Worm (Caenorhabditis elegans): Measurements from ENCODE around the gene B0416.11.

B0416.11 gene

ce11 chrX:9283026-9283425 is at the start of gene B0416.11:
Gene B0416.11, minus strand, starts transcription at chrX:9283126.
- TF ChIP-seq dao-5 (tag; optimal IDR thresholded peaks at IDR 0.05) (no peak), him-1 (tag; optimal IDR thresholded peaks at IDR 0.05) (no peak), W03F9.2 (tag; optimal IDR thresholded peaks at IDR 0.05) (no peak)

DNA sequence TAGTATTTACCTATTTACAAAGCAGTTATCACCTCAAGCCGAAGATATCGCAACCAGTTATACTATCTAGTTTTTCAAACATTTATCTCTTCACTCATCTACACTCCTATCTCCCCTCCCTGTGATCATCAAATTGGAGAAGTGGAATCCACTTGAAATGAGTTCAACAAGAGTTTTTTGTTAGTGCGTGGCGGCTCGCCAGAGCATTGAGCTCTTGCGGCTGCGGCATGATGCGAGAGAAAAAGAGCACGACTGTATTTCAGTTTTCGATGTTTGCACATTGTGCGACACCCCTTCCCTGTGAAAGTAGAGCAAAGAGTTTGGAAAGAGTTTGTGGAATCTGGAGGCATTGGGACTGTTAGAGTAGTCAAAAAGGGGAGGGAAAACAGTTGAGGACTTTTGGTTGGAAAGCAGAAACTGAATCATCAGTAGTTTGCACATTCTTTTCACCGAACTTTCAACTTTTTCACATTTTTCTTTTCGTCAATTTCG is 47.8 kb upstream of the B0416.11 start, which contains the start of gene T20B5.2:
T20B5.2 (plus strand) TSS at position 442 of the 492 bp plus-strand sequence.
- TF ChIP-seq W03F9.2 (tag; optimal IDR thresholded peaks at IDR 0.05) (no peak), dao-5 (tag; optimal IDR thresholded peaks at IDR 0.05) (no peak), him-1 (tag; optimal IDR thresholded peaks at IDR 0.05) (no peak)

ce11 chrX:9324962-9325361 is 42.0 kb upstream of the B0416.11 start:
- TF ChIP-seq W03F9.2 (tag; optimal IDR thresholded peaks at IDR 0.05) (no peak), him-1 (tag; optimal IDR thresholded peaks at IDR 0.05) (no peak), dao-5 (tag; optimal IDR thresholded peaks at IDR 0.05) (no peak)

DNA sequence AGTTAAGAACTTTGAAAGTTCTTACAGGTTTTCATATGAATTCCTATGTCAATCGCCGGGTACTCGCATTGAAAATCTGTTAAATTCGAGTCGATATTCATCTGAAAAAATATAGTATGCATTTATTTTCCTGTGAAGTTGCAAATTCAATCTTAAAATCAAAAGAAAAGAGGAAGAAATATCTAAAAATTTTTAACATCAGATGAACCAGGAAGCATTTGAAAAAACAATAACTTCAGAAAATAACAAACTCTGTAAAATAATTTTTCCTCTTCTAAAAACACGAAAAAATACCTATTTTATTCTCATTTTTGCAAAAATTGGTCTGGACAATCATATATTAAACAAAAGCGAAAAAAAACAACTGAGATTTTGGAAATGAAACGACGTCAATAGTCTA is 36.2 kb upstream of the B0416.11 start, which contains the start of gene npr-7:
npr-7 (minus strand) TSS at position 101 of the 400 bp plus-strand sequence.
- TF ChIP-seq dao-5 (tag; optimal IDR thresholded peaks at IDR 0.05) (no peak), him-1 (tag; optimal IDR thresholded peaks at IDR 0.05) (no peak), W03F9.2 (tag; optimal IDR thresholded peaks at IDR 0.05) (no peak)

DNA sequence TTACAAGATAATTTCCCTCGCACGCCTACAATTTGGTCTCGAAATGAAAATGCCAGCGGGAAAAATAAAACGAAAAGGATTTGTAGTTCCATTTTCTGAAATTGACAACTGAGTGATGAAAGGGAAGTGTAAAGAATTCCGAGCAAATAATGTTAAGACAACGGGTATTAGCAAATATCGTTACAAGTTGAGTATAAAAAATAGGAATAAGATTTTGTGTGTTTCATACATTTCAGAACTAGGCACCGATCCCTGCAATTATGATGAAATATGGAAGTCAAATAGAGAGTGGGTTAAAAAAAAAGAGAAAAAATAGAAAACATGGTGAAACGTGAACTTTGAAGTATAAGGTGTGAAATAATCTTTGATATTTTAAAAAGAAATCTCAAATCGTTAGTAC is 31.5 kb upstream of the B0416.11 start, which contains the start of gene ttr-38:
ttr-38 (minus strand) TSS at position 101 of the 400 bp plus-strand sequence.
- no peak for TF ChIP-seq him-1 (tag; optimal IDR thresholded peaks at IDR 0.05)
- TF ChIP-seq dao-5 (tag; optimal IDR thresholded peaks at IDR 0.05) = no peak
- no peak for TF ChIP-seq W03F9.2 (tag; optimal IDR thresholded peaks at IDR 0.05)

DNA sequence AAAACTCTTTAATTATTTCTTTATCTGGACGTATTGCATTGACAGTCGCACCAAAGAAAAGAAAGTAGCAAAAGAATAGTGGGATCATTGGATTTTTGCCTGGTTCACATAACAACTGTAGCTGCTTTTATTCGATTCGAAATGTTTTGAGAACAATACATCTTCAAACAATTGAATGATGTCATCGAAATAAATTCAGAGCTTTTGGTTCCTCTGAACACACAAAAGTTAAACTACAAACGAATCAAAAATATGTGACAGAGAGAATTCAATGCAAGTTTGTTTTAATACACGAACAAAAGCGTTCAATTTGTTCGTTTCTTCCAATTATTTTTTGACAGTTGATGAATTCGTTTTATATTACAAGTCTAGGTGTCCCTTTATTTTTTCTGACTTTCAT is 28.3 kb upstream of the B0416.11 start, which contains the start of gene H29C22.1:
H29C22.1 (minus strand) TSS at position 101 of the 400 bp plus-strand sequence.
- TF ChIP-seq him-1 (tag; optimal IDR thresholded peaks at IDR 0.05) (no peak), dao-5 (tag; optimal IDR thresholded peaks at IDR 0.05) (no peak), W03F9.2 (tag; optimal IDR thresholded peaks at IDR 0.05) (no peak)

- TF ChIP-seq dao-5 (tag; optimal IDR thresholded peaks at IDR 0.05) = no peak
- no peak for TF ChIP-seq W03F9.2 (tag; optimal IDR thresholded peaks at IDR 0.05)
- no peak for TF ChIP-seq him-1 (tag; optimal IDR thresholded peaks at IDR 0.05)
These were observed 20.5 kb upstream of the B0416.11 start, which contains the start of gene tmc-2 for ce11 chrX:9303422-9303821. Gene tmc-2, plus strand, starts transcription at chrX:9303722.

- TF ChIP-seq dao-5 (tag; optimal IDR thresholded peaks at IDR 0.05) = no peak
- TF ChIP-seq W03F9.2 (tag; optimal IDR thresholded peaks at IDR 0.05) = no peak
- no peak for TF ChIP-seq him-1 (tag; optimal IDR thresholded peaks at IDR 0.05)
These were observed 19.8 kb upstream of the B0416.11 start for ce11 chrX:9302763-9303162.

DNA sequence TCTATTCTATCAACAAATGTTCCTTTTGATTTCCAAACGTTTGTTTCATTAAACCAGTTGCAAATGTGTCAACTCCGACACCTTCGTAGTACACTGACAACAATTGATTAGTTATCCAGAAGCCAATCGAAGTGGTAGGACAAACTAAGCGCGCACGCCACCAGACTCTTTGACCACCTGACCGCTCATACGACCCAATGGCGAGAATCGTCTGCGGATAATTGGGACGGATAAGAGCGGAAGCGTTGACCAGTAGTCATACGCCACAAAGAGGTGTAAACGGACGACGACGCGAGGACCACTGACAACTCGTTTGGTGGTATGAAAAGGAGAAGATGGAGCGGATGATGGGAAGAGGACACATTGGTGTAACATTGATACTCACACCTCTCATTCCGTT is 17.5 kb upstream of the B0416.11 start:
- TF ChIP-seq him-1 (tag; optimal IDR thresholded peaks at IDR 0.05) = no peak
- no peak for TF ChIP-seq dao-5 (tag; optimal IDR thresholded peaks at IDR 0.05)
- TF ChIP-seq W03F9.2 (tag; optimal IDR thresholded peaks at IDR 0.05) = no peak

DNA sequence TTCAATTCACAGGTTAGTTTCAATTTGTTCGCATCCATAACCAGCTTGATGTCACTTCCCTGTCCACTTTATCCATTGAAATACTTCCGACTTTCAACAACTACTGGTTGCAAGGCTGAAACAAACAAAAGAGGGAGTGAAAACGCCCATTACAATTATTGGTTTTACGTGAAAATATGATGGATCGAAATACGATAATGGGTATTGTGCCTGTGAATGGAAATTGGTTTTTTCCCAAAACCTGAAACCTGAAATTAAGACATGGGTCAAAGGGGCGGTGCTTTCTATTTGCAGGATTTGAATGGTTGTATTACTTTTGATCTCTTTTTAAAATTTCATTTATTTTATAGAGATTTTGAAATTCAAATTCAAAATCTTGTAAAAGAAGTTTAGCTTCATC is 15.9 kb upstream of the B0416.11 start, which contains the start of gene B0416.2:
B0416.2 (plus strand) TSS at position 301 of the 400 bp plus-strand sequence.
- TF ChIP-seq W03F9.2 (tag; optimal IDR thresholded peaks at IDR 0.05) = no peak
- no peak for TF ChIP-seq him-1 (tag; optimal IDR thresholded peaks at IDR 0.05)
- TF ChIP-seq dao-5 (tag; optimal IDR thresholded peaks at IDR 0.05) = no peak

ce11 chrX:9297834-9298233 is 14.9 kb upstream of the B0416.11 start, which contains the start of gene B0416.7:
Gene B0416.7, minus strand, starts transcription at chrX:9297934.
- TF ChIP-seq dao-5 (tag; optimal IDR thresholded peaks at IDR 0.05) = no peak
- TF ChIP-seq him-1 (tag; optimal IDR thresholded peaks at IDR 0.05) = no peak
- TF ChIP-seq W03F9.2 (tag; optimal IDR thresholded peaks at IDR 0.05) = no peak

DNA sequence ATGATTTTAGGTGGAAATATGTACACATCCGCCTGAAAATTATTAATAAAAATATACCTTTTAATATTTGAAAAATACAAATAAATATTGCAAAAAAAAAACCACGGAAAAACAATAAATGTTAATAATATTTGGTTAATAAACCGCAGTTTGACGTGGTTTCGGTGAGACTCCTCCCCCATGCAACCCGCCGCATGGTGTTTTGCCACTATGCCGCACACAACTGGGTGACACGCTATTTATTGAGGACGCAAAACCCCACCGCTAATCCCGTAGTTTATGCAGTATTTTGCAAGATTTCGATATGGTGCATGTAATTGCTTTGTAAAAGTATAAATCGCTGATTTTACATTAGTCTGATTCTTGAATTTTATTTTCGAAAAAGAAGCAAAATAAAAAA is 13.7 kb upstream of the B0416.11 start, which contains the start of gene gly-13:
gly-13 (minus strand) TSS at position 32 of the 400 bp plus-strand sequence.
- TF ChIP-seq dao-5 (tag; optimal IDR thresholded peaks at IDR 0.05) = no peak
- no peak for TF ChIP-seq W03F9.2 (tag; optimal IDR thresholded peaks at IDR 0.05)
- TF ChIP-seq him-1 (tag; optimal IDR thresholded peaks at IDR 0.05) = no peak

DNA sequence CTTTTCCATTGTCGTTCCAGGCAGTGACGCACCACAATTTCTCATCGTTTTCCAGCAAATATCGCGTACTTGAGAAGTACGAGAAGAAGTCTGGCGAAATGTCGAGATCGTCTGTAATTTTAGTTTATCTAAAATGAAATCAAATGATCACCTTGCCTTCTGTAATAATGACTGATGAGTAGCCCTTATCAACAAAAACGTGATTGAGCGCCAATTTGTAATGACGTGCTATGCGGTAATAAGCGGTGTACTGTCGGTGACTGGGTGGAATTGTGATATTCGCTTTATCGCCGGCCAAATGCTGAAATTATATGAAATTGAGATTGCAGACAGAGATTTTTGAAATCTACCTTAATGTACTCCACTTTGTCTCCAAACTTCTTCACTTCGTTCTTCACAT is 12.5 kb upstream of the B0416.11 start:
- no peak for TF ChIP-seq him-1 (tag; optimal IDR thresholded peaks at IDR 0.05)

DNA sequence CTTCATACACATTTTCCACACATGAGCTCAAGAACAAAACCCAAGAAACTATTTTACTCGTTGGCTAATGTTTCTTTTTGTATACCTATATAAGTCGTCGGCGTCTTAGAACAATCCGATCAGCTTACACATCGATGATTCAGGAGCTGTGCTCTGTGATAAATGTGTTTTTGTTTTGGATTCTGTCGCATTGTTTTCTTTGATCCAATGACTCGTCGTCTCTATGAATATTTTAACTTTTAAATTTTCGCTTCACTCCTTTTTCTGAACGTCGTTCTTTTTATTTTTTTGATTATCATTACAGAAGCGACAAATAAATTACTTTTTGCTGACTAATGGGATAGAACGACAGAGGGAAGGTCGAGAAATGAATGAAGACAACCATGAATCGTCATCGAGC is 8.4 kb upstream of the B0416.11 start, which contains the start of gene B0416.3:
B0416.3 (plus strand) TSS at position 301 of the 400 bp plus-strand sequence.
- TF ChIP-seq W03F9.2 (tag; optimal IDR thresholded peaks at IDR 0.05) (no peak), him-1 (tag; optimal IDR thresholded peaks at IDR 0.05) (no peak), dao-5 (tag; optimal IDR thresholded peaks at IDR 0.05) (no peak)

- TF ChIP-seq him-1 (tag; optimal IDR thresholded peaks at IDR 0.05) = no peak
- no peak for TF ChIP-seq W03F9.2 (tag; optimal IDR thresholded peaks at IDR 0.05)
- TF ChIP-seq dao-5 (tag; optimal IDR thresholded peaks at IDR 0.05) = no peak
These were observed 4.3 kb downstream of the B0416.11 start, which contains the start of gene B0416.4 for ce11 chrX:9278653-9279052. Gene B0416.4, plus strand, starts transcription at chrX:9278953.
